Worm (Caenorhabditis elegans): ENCODE measurements around the gene Y14H12A.1.

Gene Y14H12A.1

ce11 chrII:4028276-4028675 lies 35.3 kb downstream of the Y14H12A.1 start, which contains the start of gene K07D4.9:
TSS of gene K07D4.9 (plus strand) at chrII:4028576.
- no peak for TF ChIP-seq F37D6.2 (tag; optimal IDR thresholded peaks at IDR 0.05)
- TF ChIP-seq hlh-11 (tag; optimal IDR thresholded peaks at IDR 0.05), result no peak
- TF ChIP-seq mxl-3 (GFP tag; optimal IDR thresholded peaks at IDR 0.05), result no peak
- no peak for TF ChIP-seq mes-2 (tag; optimal IDR thresholded peaks at IDR 0.05; ENCODE audit: poor library complexity, severe bottlenecking)
- TF ChIP-seq ceh-62 (tag; optimal IDR thresholded peaks at IDR 0.05), result no peak
- TF ChIP-seq mep-1 (tag; optimal IDR thresholded peaks at IDR 0.05), result no peak
- no peak for TF ChIP-seq daf-8 (GFP tag; IDR thresholded peaks at IDR 0.05)
- no peak for TF ChIP-seq nhr-111 (GFP tag; optimal IDR thresholded peaks at IDR 0.05)
- no peak for TF ChIP-seq lin-38 (GFP tag; IDR thresholded peaks at IDR 0.05)
- no peak for TF ChIP-seq ceh-44 (GFP tag; IDR thresholded peaks at IDR 0.05)
- no peak for TF ChIP-seq rbr-2 (tag; optimal IDR thresholded peaks at IDR 0.05)
- TF ChIP-seq snpc-1.2 (GFP tag; IDR thresholded peaks at IDR 0.05), result no peak
- no peak for TF ChIP-seq dpl-1 (GFP tag; optimal IDR thresholded peaks at IDR 0.05)
- no peak for TF ChIP-seq madf-9 (GFP tag; conservative IDR thresholded peaks at IDR 0.05)
- no peak for TF ChIP-seq Y48G9A.11 (GFP tag; IDR thresholded peaks at IDR 0.05)
- no peak for TF ChIP-seq nhr-6 (tag; optimal IDR thresholded peaks at IDR 0.05)
- TF ChIP-seq D1046.2 (GFP tag; IDR thresholded peaks at IDR 0.05), result no peak
- TF ChIP-seq snpc-4 (tag; optimal IDR thresholded peaks at IDR 0.05), result no peak
- no peak for TF ChIP-seq vab-7 (GFP tag; IDR thresholded peaks at IDR 0.05)

ce11 chrII:4032293-4032692 lies 39.3 kb downstream of the Y14H12A.1 start, which contains the start of gene K07D4.4:
TSS of gene K07D4.4 (minus strand) at chrII:4032393.
- TF ChIP-seq lim-7 (GFP tag; IDR thresholded peaks at IDR 0.05) (no peak), madf-5 (GFP tag; IDR thresholded peaks at IDR 0.05) (no peak), lsy-2 (tag; optimal IDR thresholded peaks at IDR 0.05) (no peak), ztf-11 (tag; optimal IDR thresholded peaks at IDR 0.05) (no peak), Y48G9A.11 (GFP tag; IDR thresholded peaks at IDR 0.05) (no peak), egl-27 (tag; optimal IDR thresholded peaks at IDR 0.05) (no peak), nhr-11 (tag; optimal IDR thresholded peaks at IDR 0.05) (no peak), php-3 (GFP tag; IDR thresholded peaks at IDR 0.05) (no peak)

ce11 chrII:4038541-4038940 lies 45.5 kb downstream of the Y14H12A.1 start, which contains the start of gene pqn-48:
TSS of gene pqn-48 (plus strand) at chrII:4038884.
- TF ChIP-seq lsy-2 (tag; optimal IDR thresholded peaks at IDR 0.05) (no peak), ceh-82 (tag; optimal IDR thresholded peaks at IDR 0.05) (no peak), ceh-28 (tag; optimal IDR thresholded peaks at IDR 0.05) (no peak), unc-130 (GFP tag; optimal IDR thresholded peaks at IDR 0.05) (no peak), nhr-237 (tag; optimal IDR thresholded peaks at IDR 0.05) (no peak), mdl-1 (tag; optimal IDR thresholded peaks at IDR 0.05) (no peak), nhr-102 (tag; optimal IDR thresholded peaks at IDR 0.05) (no peak), dmd-6 (GFP tag; IDR thresholded peaks at IDR 0.05) (no peak), set-16 (GFP tag; IDR thresholded peaks at IDR 0.05) (peak; percentile 32), daf-16 (GFP tag; optimal IDR thresholded peaks at IDR 0.05) (no peak), daf-16 (tag; optimal IDR thresholded peaks at IDR 0.05) (no peak), unc-62 (GFP tag; optimal IDR thresholded peaks at IDR 0.05 in 1 of 2) (peak in 1 of 2 experiments; percentile 16), unc-62 (tag; optimal IDR thresholded peaks at IDR 0.05) (no peak), ZK337.2 (GFP tag; IDR thresholded peaks at IDR 0.05) (no peak), nhr-11 (tag; optimal IDR thresholded peaks at IDR 0.05) (no peak), madf-9 (GFP tag; conservative IDR thresholded peaks at IDR 0.05) (no peak), dmd-8 (GFP tag; IDR thresholded peaks at IDR 0.05) (no peak), ztf-11 (tag; optimal IDR thresholded peaks at IDR 0.05) (no peak), hmg-1.1 (GFP tag; IDR thresholded peaks at IDR 0.05) (no peak; the same call in 1 of the 2 replicates), ceh-62 (tag; optimal IDR thresholded peaks at IDR 0.05) (no peak)

Data from whole organism, L4 larva.